Fruit fly (Drosophila melanogaster): ENCODE results near the gene RpL34a.

RpL34a gene

dm6 chr3R:26041417-26042101 is 17.5 kb downstream of the RpL34a start, which contains the start of gene gro (continued):
- TF ChIP-seq schlank (tag; optimal IDR thresholded peaks at IDR 0.05), result peak; percentile 42
- TF ChIP-seq shn (GFP tag; optimal IDR thresholded peaks at IDR 0.05), result peak; percentile 64
- TF ChIP-seq CG6175 (GFP tag; IDR thresholded peaks at IDR 0.05), result 0 out of 3 replicates have a peak, but pooled peaks have one; percentile 60
- peak; percentile 30 for TF ChIP-seq Oli (tag; optimal IDR thresholded peaks at IDR 0.05)
- TF ChIP-seq CG7928 (GFP tag; optimal IDR thresholded peaks at IDR 0.05), result peak; percentile 11
- peak; percentile 47 for TF ChIP-seq CG15601 (tag; optimal IDR thresholded peaks at IDR 0.05)
- TF ChIP-seq trem (tag; optimal IDR thresholded peaks at IDR 0.05), result peak; percentile 86
- TF ChIP-seq ranshi (GFP tag; IDR thresholded peaks at IDR 0.05), result peak; percentile 75
- TF ChIP-seq vnd (GFP tag; IDR thresholded peaks at IDR 0.05; ENCODE audit: partially characterized antibody), result peak; percentile 77
- peak; percentile 81 for TF ChIP-seq ems (GFP tag; optimal IDR thresholded peaks at IDR 0.05)
- peak; percentile 67 for TF ChIP-seq CG1024 (GFP tag; IDR thresholded peaks at IDR 0.05)
- peak; percentile 72 for TF ChIP-seq CG16863 (GFP tag; optimal IDR thresholded peaks at IDR 0.05)
- TF ChIP-seq mirr (GFP tag; optimal IDR thresholded peaks at IDR 0.05), result peak; percentile 66
- peak; percentile 75 for TF ChIP-seq tin (GFP tag; optimal IDR thresholded peaks at IDR 0.05)
- no peak for TF ChIP-seq ham (GFP tag; IDR thresholded peaks at IDR 0.05)
- TF ChIP-seq scrt (GFP tag; optimal IDR thresholded peaks at IDR 0.05), result peak; percentile 34
- no peak for TF ChIP-seq CG31365 (tag; optimal IDR thresholded peaks at IDR 0.05)
- TF ChIP-seq CG18011 (GFP tag; optimal IDR thresholded peaks at IDR 0.05), result peak; percentile 43
- TF ChIP-seq ac (GFP tag; optimal IDR thresholded peaks at IDR 0.05), result no peak
- TF ChIP-seq Hey (tag; optimal IDR thresholded peaks at IDR 0.05), result peak; percentile 39
- TF ChIP-seq CG14667 (GFP tag; IDR thresholded peaks at IDR 0.05), result peak; percentile 34; the same call in 1 of the 2 replicates
- peak; percentile 68 for TF ChIP-seq HmgD (GFP tag; optimal IDR thresholded peaks at IDR 0.05)
- peak; percentile 81 for TF ChIP-seq CHES-1-like (GFP tag; optimal IDR thresholded peaks at IDR 0.05)
- peak; percentile 54 for TF ChIP-seq CG9797 (GFP tag; optimal IDR thresholded peaks at IDR 0.05)

dm6 chr3R:26039793-26040335 is 19.2 kb downstream of the RpL34a start:
- TF ChIP-seq Atf-2 (GFP tag; optimal IDR thresholded peaks at IDR 0.05) (no peak), CG17385 (GFP tag; optimal IDR thresholded peaks at IDR 0.05) (no peak), lbe (GFP tag; optimal IDR thresholded peaks at IDR 0.05) (no peak), ci (GFP tag; IDR thresholded peaks at IDR 0.05) (0 out of 3 replicates have a peak, but pooled peaks have one; percentile 6), chinmo (GFP tag; IDR thresholded peaks at IDR 0.05; ENCODE audit: partially characterized antibody) (no peak), pfk (GFP tag; optimal IDR thresholded peaks at IDR 0.05) (no peak), trem (tag; optimal IDR thresholded peaks at IDR 0.05) (peak; percentile 4), CG15479 (GFP tag; optimal IDR thresholded peaks at IDR 0.05) (peak; percentile 34), peb (GFP tag; IDR thresholded peaks at IDR 0.05) (no peak), ase (GFP tag; IDR thresholded peaks at IDR 0.05) (peak; percentile 74), CG9817 (tag; optimal IDR thresholded peaks at IDR 0.05) (no peak), Jarid2 (GFP tag; optimal IDR thresholded peaks at IDR 0.05) (peak; percentile 18), GATAe (GFP tag; conservative IDR thresholded peaks at IDR 0.05) (no peak), CG4360 (GFP tag; IDR thresholded peaks at IDR 0.05) (peak; percentile 96), oc (tag; optimal IDR thresholded peaks at IDR 0.05) (peak; percentile 4), Max (GFP tag; optimal IDR thresholded peaks at IDR 0.05) (no peak), sc (optimal IDR thresholded peaks at IDR 0.05) (no peak), sc (GFP tag; optimal IDR thresholded peaks at IDR 0.05) (peak; percentile 51), Kr (GFP tag; optimal IDR thresholded peaks at IDR 0.05) (peak; percentile 73), seq (GFP tag; IDR thresholded peaks at IDR 0.05) (peak; percentile 60; the same call in 1 of the 2 replicates), bab2 (GFP tag; optimal IDR thresholded peaks at IDR 0.05) (no peak), D (optimal IDR thresholded peaks at IDR 0.05) (peak; percentile 48), D (GFP tag; optimal IDR thresholded peaks at IDR 0.05) (peak; percentile 4), CG17829 (tag; optimal IDR thresholded peaks at IDR 0.05) (peak; percentile 55), ac (GFP tag; optimal IDR thresholded peaks at IDR 0.05) (peak; percentile 100), BtbVII (GFP tag; optimal IDR thresholded peaks at IDR 0.05) (no peak), twi (tag; optimal IDR thresholded peaks at IDR 0.05) (peak; percentile 71), CG10654 (GFP tag; optimal IDR thresholded peaks at IDR 0.05) (no peak)
